Worm (Caenorhabditis elegans) whole organism, L4 larva: ENCODE data around the gene sly-1.

Experiments used
- ces-1 ChIP-seq: fragments of 150-350 bp; sonication (generic microtip); optimal IDR thresholded peaks from 4 replicates; lab custom pipeline; 2014; ENCODE audit warnings: missing biosample characterization, missing genetic modification reagents, missing genetic modification characterization
- hlh-11 ChIP-seq: fragments of 200-800 bp; sonication (Bioruptor generic); optimal IDR thresholded peaks from 2 replicates; lab custom pipeline; 2018; ENCODE audit warnings: mild to moderate bottlenecking, missing genetic modification characterization, missing compliant biosample characterization

DNA sequence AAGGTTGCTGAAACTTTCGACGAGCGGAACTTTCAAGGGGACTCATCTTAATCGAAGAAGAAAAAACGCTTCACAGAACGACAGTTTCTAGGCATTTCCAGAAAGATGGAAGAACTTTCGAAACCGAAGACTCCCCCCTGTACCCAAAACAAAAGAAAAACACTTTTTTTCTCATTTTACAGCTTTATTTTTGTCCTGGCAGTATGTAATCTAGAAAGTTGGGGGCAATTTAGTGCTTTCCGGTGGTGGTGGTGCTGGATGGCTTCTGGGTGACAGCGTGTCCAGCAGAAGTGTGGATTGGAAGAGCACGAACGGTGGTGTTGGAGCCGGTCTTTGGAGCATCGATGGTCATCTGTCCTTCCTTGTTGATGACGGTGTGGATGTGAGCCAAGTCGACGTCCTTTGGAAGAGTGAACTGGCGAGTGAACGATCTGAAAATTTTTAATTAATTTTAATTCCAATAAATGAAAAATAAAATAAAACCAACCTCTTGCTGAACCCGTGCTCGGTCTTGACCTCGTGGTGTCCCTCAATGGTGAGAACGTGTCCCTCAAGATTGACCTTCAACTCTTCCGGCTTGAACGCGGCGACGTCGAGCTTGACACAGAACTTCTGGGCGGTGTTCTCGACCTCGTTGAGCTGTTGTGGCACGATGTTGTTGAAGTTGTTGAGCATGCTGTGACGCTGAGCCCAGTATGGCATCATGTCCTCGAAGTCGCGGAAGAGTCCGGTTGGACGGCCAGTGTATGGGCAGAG, 737 bp upstream of the sly-1 start:
- TF ChIP-seq hlh-11 (tag; lab: Kevin White, UChicago) (no peak), ces-1 (no peak)
